Fruit fly (Drosophila melanogaster) whole organism, embryonic: Measurements from ENCODE around the gene Phyhd1.

ENCODE experiments used
- B-H2 ChIP-seq: fragments of 200-800 bp; sonication (Bioruptor generic); optimal IDR thresholded peaks from 2 replicates; lab custom pipeline; 2018; ENCODE audit warnings: missing biosample characterization, mild to moderate bottlenecking, missing genetic modification characterization
- Bgb ChIP-seq: fragments of 200-800 bp; sonication (Bioruptor generic); IDR thresholded peaks from 2 replicates; pipeline ENCODE4 v1.3.6; 2022; ENCODE audit warnings: missing biosample characterization, missing genetic modification characterization; ENCODE audit not compliant: partially characterized antibody
- BtbVII ChIP-seq: fragments of 200-800 bp; sonication (Bioruptor generic); optimal IDR thresholded peaks from 3 replicates; lab custom pipeline; 2017; ENCODE audit warnings: missing biosample characterization, mild to moderate bottlenecking, missing genetic modification characterization
- CG10267 ChIP-seq: fragments of 200-800 bp; sonication (Bioruptor generic); optimal IDR thresholded peaks from 2 replicates; lab custom pipeline; 2018; ENCODE audit warnings: missing biosample characterization, mild to moderate bottlenecking, missing genetic modification characterization, moderate library complexity
- CG10565 ChIP-seq: fragments of 200-800 bp; sonication (Bioruptor generic); optimal IDR thresholded peaks from 3 replicates; lab custom pipeline; 2016; ENCODE audit warnings: missing biosample characterization, mild to moderate bottlenecking, missing genetic modification characterization
- CG11398 ChIP-seq: fragments of 200-800 bp; sonication (Bioruptor generic); optimal IDR thresholded peaks from 2 replicates; lab custom pipeline; 2016; ENCODE audit warnings: missing biosample characterization, missing genetic modification characterization
- CG12744 ChIP-seq: fragments of 200-800 bp; sonication (Bioruptor generic); optimal IDR thresholded peaks from 2 replicates; lab custom pipeline; 2016; ENCODE audit warnings: missing biosample characterization, missing genetic modification characterization
- CG13296 ChIP-seq: fragments of 200-800 bp; sonication (Bioruptor generic); optimal IDR thresholded peaks from 3 replicates; lab custom pipeline; 2018; ENCODE audit warnings: missing biosample characterization, mild to moderate bottlenecking, missing genetic modification characterization
- CG13775 ChIP-seq: fragments of 200-800 bp; sonication (Bioruptor generic); optimal IDR thresholded peaks from 3 replicates; lab custom pipeline; 2017; ENCODE audit warnings: missing biosample characterization, mild to moderate bottlenecking, missing genetic modification characterization
- CG15269 ChIP-seq: fragments of 200-800 bp; sonication (Bioruptor generic); optimal IDR thresholded peaks from 2 replicates; lab custom pipeline; 2018; ENCODE audit warnings: missing biosample characterization, mild to moderate bottlenecking, missing genetic modification characterization, moderate library complexity
- CG2678 ChIP-seq: fragments of 200-800 bp; sonication (Bioruptor generic); optimal IDR thresholded peaks from 3 replicates; lab custom pipeline; 2019; ENCODE audit warnings: missing biosample characterization, mild to moderate bottlenecking, missing genetic modification characterization, moderate library complexity
- CG32532 ChIP-seq: fragments of 200-800 bp; sonication (Bioruptor generic); IDR thresholded peaks from 2 replicates; pipeline ENCODE4 v1.3.6; 2022; ENCODE audit warnings: missing biosample characterization, missing genetic modification characterization
- CG32772 ChIP-seq: fragments of 200-800 bp; sonication (Bioruptor generic); IDR thresholded peaks from 2 replicates; pipeline ENCODE4 v1.3.6; 2022; ENCODE audit warnings: missing biosample characterization, missing genetic modification characterization
- CG3281 ChIP-seq: fragments of 200-800 bp; sonication (Bioruptor generic); optimal IDR thresholded peaks from 3 replicates; lab custom pipeline; 2017; ENCODE audit warnings: missing biosample characterization, mild to moderate bottlenecking, missing genetic modification characterization
- CG33213 ChIP-seq: fragments of 200-800 bp; sonication (Bioruptor generic); optimal IDR thresholded peaks from 3 replicates; lab custom pipeline; 2016; ENCODE audit warnings: missing biosample characterization, missing genetic modification characterization
- CG4282 ChIP-seq: fragments of 200-800 bp; sonication (Bioruptor generic); optimal IDR thresholded peaks from 2 replicates; lab custom pipeline; 2016; ENCODE audit warnings: missing biosample characterization, missing genetic modification characterization
- CG6654 ChIP-seq: fragments of 200-800 bp; sonication (Bioruptor generic); optimal IDR thresholded peaks from 2 replicates; lab custom pipeline; 2017; ENCODE audit warnings: missing biosample characterization, mild to moderate bottlenecking, missing genetic modification characterization
- CG7987 ChIP-seq: fragments of 200-800 bp; sonication (Bioruptor generic); optimal IDR thresholded peaks from 2 replicates; lab custom pipeline; 2018; ENCODE audit warnings: missing biosample characterization, mild to moderate bottlenecking, missing genetic modification characterization, moderate library complexity
- CG8944 ChIP-seq: fragments of 200-800 bp; sonication (Bioruptor generic); optimal IDR thresholded peaks from 3 replicates; lab custom pipeline; 2016; ENCODE audit warnings: missing biosample characterization, missing genetic modification characterization
- CG9609 ChIP-seq: fragments of 200-800 bp; sonication (Bioruptor generic); optimal IDR thresholded peaks from 3 replicates; lab custom pipeline; 2016; ENCODE audit warnings: missing biosample characterization, missing genetic modification characterization
- CoRest ChIP-seq: fragments of 200-800 bp; sonication (Bioruptor generic); optimal IDR thresholded peaks from 3 replicates; lab custom pipeline; 2018; ENCODE audit warnings: missing biosample characterization, mild to moderate bottlenecking, missing genetic modification characterization, moderate library complexity
- Dfd ChIP-seq, 2 experiments: fragments of >200 bp; optimal IDR thresholded peaks; 2 replicates each; lab custom pipeline; 2017; ENCODE audit warnings: missing biosample characterization in 2 of 2, missing genetic modification characterization in 2 of 2
- Eip74EF ChIP-seq, 2 experiments: fragments of 200-800 bp in 1 of 2; fragments of >200 bp in 1 of 2; sonication (Bioruptor generic) in 1 of 2; optimal IDR thresholded peaks; 2 replicates each; lab custom pipeline; 2017 to 2019; ENCODE audit warnings: missing biosample characterization in 2 of 2, missing genetic modification characterization in 2 of 2, mild to moderate bottlenecking in 1 of 2, moderate library complexity in 1 of 2
- Fer2 ChIP-seq: fragments of 200-800 bp; sonication (Bioruptor generic); optimal IDR thresholded peaks from 2 replicates; lab custom pipeline; 2018; ENCODE audit warnings: missing biosample characterization, mild to moderate bottlenecking, missing genetic modification characterization, moderate library complexity
- H2.0 ChIP-seq: fragments of 200-800 bp; sonication (Bioruptor generic); IDR thresholded peaks from 2 replicates; pipeline ENCODE4 v1.3.6; 2022; ENCODE audit warnings: missing biosample characterization, missing genetic modification characterization
- Hmr ChIP-seq: fragments of 200-800 bp; sonication (Bioruptor generic); optimal IDR thresholded peaks from 3 replicates; lab custom pipeline; 2017; ENCODE audit warnings: mild to moderate bottlenecking, missing biosample characterization, missing genetic modification reagents, missing genetic modification characterization
- Mad ChIP-seq: fragments of 200-800 bp; sonication (Bioruptor generic); optimal IDR thresholded peaks from 2 replicates; lab custom pipeline; 2016; ENCODE audit warnings: missing biosample characterization, missing genetic modification characterization
- Side ChIP-seq: fragments of 200-800 bp; sonication (Bioruptor generic); optimal IDR thresholded peaks from 2 replicates; lab custom pipeline; 2016; ENCODE audit warnings: missing biosample characterization, missing genetic modification characterization
- Tbp ChIP-seq: fragments of >200 bp; optimal IDR thresholded peaks from 2 replicates; lab custom pipeline; 2018; ENCODE audit warnings: missing biosample characterization, missing genetic modification characterization
- ase ChIP-seq: fragments of 200-800 bp; sonication (Bioruptor generic); IDR thresholded peaks from 3 replicates; pipeline ENCODE4 v1.3.6; 2022; ENCODE audit warnings: missing biosample characterization, missing genetic modification characterization
- cwo ChIP-seq: fragments of 200-800 bp; sonication (Bioruptor generic); optimal IDR thresholded peaks from 3 replicates; lab custom pipeline; 2017; ENCODE audit warnings: missing biosample characterization, missing genetic modification characterization, mild to moderate bottlenecking, moderate library complexity, missing genetic modification reagents
- fd3F ChIP-seq: fragments of 200-800 bp; sonication (Bioruptor generic); optimal IDR thresholded peaks from 2 replicates; lab custom pipeline; 2018; ENCODE audit warnings: missing biosample characterization, mild to moderate bottlenecking, missing genetic modification characterization, moderate library complexity
- ftz-f1 ChIP-seq: fragments of 200-800 bp; sonication (Bioruptor generic); optimal IDR thresholded peaks from 2 replicates; lab custom pipeline; 2016; ENCODE audit warnings: missing biosample characterization, missing genetic modification characterization
- jumu ChIP-seq: fragments of 200-800 bp; sonication (Bioruptor generic); optimal IDR thresholded peaks from 3 replicates; lab custom pipeline; 2016; ENCODE audit warnings: missing biosample characterization, missing genetic modification characterization
- ken ChIP-seq: fragments of 200-800 bp; sonication (Bioruptor generic); IDR thresholded peaks from 3 replicates; pipeline ENCODE4 v1.3.6; 2022; ENCODE audit warnings: missing biosample characterization, missing genetic modification characterization
- kni ChIP-seq: fragments of 200-800 bp; sonication (Bioruptor generic); optimal IDR thresholded peaks from 3 replicates; lab custom pipeline; 2017; ENCODE audit warnings: mild to moderate bottlenecking, missing biosample characterization, missing genetic modification reagents, missing genetic modification characterization
- nau ChIP-seq: fragments of 200-800 bp; sonication (Bioruptor generic); optimal IDR thresholded peaks from 3 replicates; lab custom pipeline; 2017; ENCODE audit warnings: missing biosample characterization, mild to moderate bottlenecking, missing genetic modification characterization, missing genetic modification reagents
- otp ChIP-seq: fragments of 200-800 bp; sonication (Bioruptor generic); IDR thresholded peaks from 3 replicates; pipeline ENCODE4, ENCODE4 v1.3.6; 2022; ENCODE audit warnings: missing biosample characterization, missing genetic modification characterization
- phol ChIP-seq: fragments of 200-800 bp; sonication (Bioruptor generic); optimal IDR thresholded peaks from 3 replicates; lab custom pipeline; 2018; ENCODE audit warnings: missing biosample characterization, mild to moderate bottlenecking, missing genetic modification characterization, moderate library complexity
- ro ChIP-seq: fragments of 200-800 bp; sonication (Bioruptor generic); IDR thresholded peaks from 2 replicates; pipeline ENCODE4 v1.3.6; 2022; ENCODE audit warnings: missing biosample characterization, missing genetic modification characterization
- run ChIP-seq: fragments of 200-800 bp; sonication (Bioruptor generic); optimal IDR thresholded peaks from 3 replicates; lab custom pipeline; 2018; ENCODE audit warnings: missing biosample characterization, mild to moderate bottlenecking, missing genetic modification characterization
- seq ChIP-seq: fragments of 200-800 bp; sonication (Bioruptor generic); IDR thresholded peaks from 2 replicates; pipeline ENCODE4 v1.3.6; 2022; ENCODE audit warnings: missing biosample characterization, missing genetic modification characterization
- shn ChIP-seq: fragments of 200-800 bp; sonication (Bioruptor generic); optimal IDR thresholded peaks from 3 replicates; lab custom pipeline; 2016; ENCODE audit warnings: missing biosample characterization, missing genetic modification characterization
- so ChIP-seq: fragments of 200-800 bp; sonication (Bioruptor generic); IDR thresholded peaks from 3 replicates; pipeline ENCODE4 v1.3.6; 2022; ENCODE audit warnings: missing biosample characterization, missing genetic modification characterization
- tll ChIP-seq, 2 experiments: fragments of 200-800 bp in 1 of 2; fragments of >200 bp in 1 of 2; sonication (Bioruptor generic) in 1 of 2; optimal IDR thresholded peaks; 2 replicates each; lab custom pipeline; 2017 to 2019; ENCODE audit warnings: missing biosample characterization in 2 of 2, missing genetic modification characterization in 2 of 2, mild to moderate bottlenecking in 1 of 2, moderate library complexity in 1 of 2
- wek ChIP-seq: fragments of 200-800 bp; sonication (Bioruptor generic); optimal IDR thresholded peaks from 3 replicates; lab custom pipeline; 2018; ENCODE audit warnings: missing biosample characterization, mild to moderate bottlenecking, missing genetic modification characterization, moderate library complexity
- wor ChIP-seq: fragments of 200-800 bp; sonication (Bioruptor generic); IDR thresholded peaks from 2 replicates; pipeline ENCODE4 v1.3.6; 2022; ENCODE audit warnings: missing biosample characterization, missing genetic modification characterization
- zen ChIP-seq: fragments of 200-800 bp; sonication (Bioruptor generic); optimal IDR thresholded peaks from 3 replicates; lab custom pipeline; 2018; ENCODE audit warnings: missing biosample characterization, mild to moderate bottlenecking, missing genetic modification characterization, moderate library complexity

Gene Phyhd1

DNA sequence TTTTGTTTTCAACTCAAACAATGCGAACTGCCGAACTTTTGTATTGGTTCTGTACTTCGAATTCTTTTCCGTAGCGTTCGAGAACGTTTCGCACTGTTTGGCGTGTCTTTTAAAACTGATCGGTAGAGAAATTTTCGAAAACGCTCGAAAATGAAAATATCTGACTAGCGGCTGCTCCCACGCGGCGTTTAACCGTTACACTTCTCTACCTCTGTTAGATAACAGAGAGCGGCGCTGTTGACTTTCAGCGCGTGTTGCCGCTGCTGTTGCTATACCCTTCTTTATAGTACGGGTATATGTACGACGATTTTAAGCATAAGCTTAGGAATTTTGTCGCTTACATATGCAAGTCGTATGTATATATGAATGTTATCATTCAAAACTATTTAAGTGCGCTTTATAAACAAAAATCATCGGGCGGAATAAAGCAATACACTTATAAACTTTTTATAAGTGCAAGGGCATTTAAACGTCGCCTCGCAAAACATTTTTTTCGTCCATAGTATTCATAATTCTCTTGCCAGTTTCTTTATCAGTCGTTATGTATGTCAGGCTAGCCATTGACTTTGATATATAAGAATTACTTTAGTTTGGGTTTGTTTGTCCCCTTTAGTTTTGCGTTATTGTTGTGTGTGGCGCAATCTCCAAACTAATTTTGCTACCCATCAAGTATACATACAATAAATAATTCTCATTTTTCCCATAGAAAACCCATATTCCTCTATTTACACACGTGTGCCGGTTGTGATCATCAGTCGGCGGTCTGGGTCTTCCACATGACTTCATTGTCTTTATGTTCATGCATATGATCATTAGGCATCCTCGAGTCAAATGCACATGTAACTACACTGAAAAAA, at the start of gene Phyhd1 (continued):
- TF ChIP-seq cwo (GFP tag; lab: Kevin White, UChicago) (peak; percentile 92), CG7987 (GFP tag; lab: Kevin White, UChicago) (peak; percentile 91), CG13775 (GFP tag; lab: Kevin White, UChicago) (peak; percentile 89), so (peak; percentile 96), nau (GFP tag; lab: Kevin White, UChicago) (peak; percentile 94), Side (GFP tag; lab: Kevin White, UChicago) (peak; percentile 95), otp (GFP tag; lab: Robert Waterston, UW) (peak; percentile 95), BtbVII (peak; percentile 94), Fer2 (tag; lab: Kevin White, UChicago) (peak; percentile 79), CG6654 (GFP tag; lab: Kevin White, UChicago) (peak; percentile 85), CG3281 (GFP tag; lab: Kevin White, UChicago) (peak; percentile 92), B-H2 (GFP tag; lab: Kevin White, UChicago) (peak; percentile 54), ken (peak; percentile 97), fd3F (GFP tag; lab: Kevin White, UChicago) (peak; percentile 90), ro (peak; percentile 75), zen (peak; percentile 80), Mad (peak; percentile 92), Tbp (no peak), ftz-f1 (GFP tag; lab: Kevin White, UChicago) (peak; percentile 34), CG12744 (peak; percentile 93), CG4282 (GFP tag; lab: Kevin White, UChicago) (peak; percentile 86), CG10565 (GFP tag; lab: Kevin White, UChicago) (peak; percentile 84), Eip74EF (GFP tag; optimal IDR thresholded peaks at IDR 0.05; lab: Kevin White, UChicago) (peak in 1 of 2 experiments; percentile 91), Dfd (GFP tag; optimal IDR thresholded peaks at IDR 0.05; lab: Kevin White, UChicago) (no peak), shn (peak; percentile 93), CG10267 (tag; lab: Kevin White, UChicago) (peak; percentile 87), Hmr (GFP tag; lab: Kevin White, UChicago) (peak; percentile 97), CG2678 (tag; lab: Kevin White, UChicago) (peak; percentile 95), CG8944 (GFP tag; lab: Kevin White, UChicago) (peak; percentile 94), wek (peak; percentile 81), CoRest (tag; lab: Kevin White, UChicago) (peak; percentile 94), CG33213 (GFP tag; lab: Kevin White, UChicago) (peak; percentile 96), kni (peak; percentile 48), H2.0 (GFP tag; lab: Robert Waterston, UW) (peak; percentile 94), phol (tag; lab: Kevin White, UChicago) (peak; percentile 95), CG15269 (peak; percentile 94), wor (GFP tag; lab: Robert Waterston, UW) (peak; percentile 86), ase (GFP tag; lab: Robert Waterston, UW) (peak; percentile 83), CG9609 (GFP tag; lab: Kevin White, UChicago) (peak; percentile 95), CG11398 (GFP tag; lab: Kevin White, UChicago) (peak; percentile 95), CG32772 (GFP tag; lab: Robert Waterston, UW) (peak; percentile 91), CG13296 (GFP tag; lab: Kevin White, UChicago) (peak; percentile 83), Bgb (GFP tag; lab: Robert Waterston, UW) (no peak), CG32532 (GFP tag; lab: Robert Waterston, UW) (peak; percentile 94), jumu (GFP tag; lab: Kevin White, UChicago) (peak; percentile 94), seq (GFP tag; lab: Robert Waterston, UW) (peak; percentile 93), tll (GFP tag; optimal IDR thresholded peaks at IDR 0.05; lab: Kevin White, UChicago) (peak in 1 of 2 experiments; percentile 60), run (tag; lab: Kevin White, UChicago) (peak; percentile 95)
